Fruit fly (Drosophila melanogaster) whole organism, prepupa: ENCODE measurements around the gene scrib.

Experiments
- Blimp-1 ChIP-seq: fragments of 200-800 bp; sonication (Bioruptor generic); optimal IDR thresholded peaks from 3 replicates; lab custom pipeline; 2017; ENCODE audit warnings: missing biosample characterization, missing genetic modification characterization, mild to moderate bottlenecking, moderate library complexity, missing genetic modification reagents
- CG10631 ChIP-seq: fragments of 200-800 bp; sonication (Bioruptor generic); optimal IDR thresholded peaks from 2 replicates; lab custom pipeline; 2016; ENCODE audit warnings: missing biosample characterization, missing genetic modification characterization
- CG10669 ChIP-seq: fragments of 200-800 bp; sonication (Bioruptor generic); optimal IDR thresholded peaks from 3 replicates; lab custom pipeline; 2018; ENCODE audit warnings: missing biosample characterization, mild to moderate bottlenecking, missing genetic modification characterization, moderate library complexity
- CG11294 ChIP-seq: fragments of 200-800 bp; sonication (Bioruptor generic); IDR thresholded peaks from 2 replicates; pipeline ENCODE4 v1.3.6; 2022; ENCODE audit warnings: missing biosample characterization, missing genetic modification characterization
- CG11762 ChIP-seq: fragments of 200-800 bp; sonication (Bioruptor generic); optimal IDR thresholded peaks from 3 replicates; lab custom pipeline; 2016; ENCODE audit warnings: missing biosample characterization, missing genetic modification characterization; ENCODE audit not compliant: insufficient read depth
- CG11902 ChIP-seq: fragments of 200-800 bp; sonication (Bioruptor generic); optimal IDR thresholded peaks from 3 replicates; lab custom pipeline; 2016; ENCODE audit warnings: missing biosample characterization, missing genetic modification characterization
- CG15336 ChIP-seq: fragments of 200-800 bp; sonication (Bioruptor generic); IDR thresholded peaks from 2 replicates; pipeline ENCODE4 v1.3.6; 2022; ENCODE audit warnings: missing biosample characterization, missing genetic modification characterization
- CG1621 ChIP-seq: fragments of 200-800 bp; sonication (Bioruptor generic); optimal IDR thresholded peaks from 3 replicates; lab custom pipeline; 2018; ENCODE audit warnings: missing biosample characterization, mild to moderate bottlenecking, missing genetic modification characterization
- CG16779 ChIP-seq: fragments of 200-800 bp; sonication (Bioruptor generic); optimal IDR thresholded peaks from 3 replicates; lab custom pipeline; 2017; ENCODE audit warnings: missing biosample characterization, mild to moderate bottlenecking, missing genetic modification characterization
- CG3032 ChIP-seq: fragments of 200-800 bp; optimal IDR thresholded peaks from 2 replicates; lab custom pipeline; 2019; ENCODE audit warnings: missing biosample characterization, mild to moderate bottlenecking, missing genetic modification characterization, moderate library complexity
- CG32006 ChIP-seq: fragments of 200-800 bp; sonication (Bioruptor generic); optimal IDR thresholded peaks from 3 replicates; lab custom pipeline; 2017; ENCODE audit warnings: missing biosample characterization, mild to moderate bottlenecking, missing genetic modification characterization
- CG34406 ChIP-seq: fragments of 200-800 bp; sonication (Bioruptor generic); optimal IDR thresholded peaks from 3 replicates; lab custom pipeline; 2016; ENCODE audit warnings: missing biosample characterization, missing genetic modification characterization
- CG4318 ChIP-seq: fragments of 200-800 bp; sonication (Bioruptor generic); optimal IDR thresholded peaks from 3 replicates; lab custom pipeline; 2017; ENCODE audit warnings: missing biosample characterization, mild to moderate bottlenecking, missing genetic modification characterization
- CG6163 ChIP-seq: fragments of 200-800 bp; sonication (Bioruptor generic); IDR thresholded peaks from 3 replicates; pipeline ENCODE4 v1.3.6; 2022; ENCODE audit warnings: missing biosample characterization, missing genetic modification characterization
- CG6276 ChIP-seq: fragments of 200-800 bp; sonication (Bioruptor generic); optimal IDR thresholded peaks from 2 replicates; lab custom pipeline; 2017; ENCODE audit warnings: missing biosample characterization, mild to moderate bottlenecking, missing genetic modification characterization
- CG6792 ChIP-seq: fragments of 200-800 bp; sonication (Bioruptor generic); optimal IDR thresholded peaks from 3 replicates; lab custom pipeline; 2016; ENCODE audit warnings: missing biosample characterization, missing genetic modification characterization
- CG6808 ChIP-seq: fragments of 200-800 bp; sonication (Bioruptor generic); optimal IDR thresholded peaks from 3 replicates; lab custom pipeline; 2017; ENCODE audit warnings: missing biosample characterization, missing genetic modification characterization, mild to moderate bottlenecking, moderate library complexity, missing genetic modification reagents
- CG6854 ChIP-seq: fragments of 200-800 bp; sonication (Bioruptor generic); optimal IDR thresholded peaks from 2 replicates; lab custom pipeline; 2017; ENCODE audit warnings: missing biosample characterization, mild to moderate bottlenecking, missing genetic modification characterization
- CG7368 ChIP-seq: fragments of 200-800 bp; sonication (Bioruptor generic); optimal IDR thresholded peaks from 3 replicates; lab custom pipeline; 2016; ENCODE audit warnings: missing biosample characterization, missing genetic modification characterization
- CG8119 ChIP-seq: fragments of 200-800 bp; sonication (Bioruptor generic); IDR thresholded peaks from 3 replicates; pipeline ENCODE4 v1.3.6; 2022; ENCODE audit warnings: missing biosample characterization, missing genetic modification characterization
- CG8319 ChIP-seq: fragments of 200-800 bp; sonication (Bioruptor generic); optimal IDR thresholded peaks from 3 replicates; lab custom pipeline; 2016; ENCODE audit warnings: missing biosample characterization, missing genetic modification characterization
- CG9139 ChIP-seq: fragments of 200-800 bp; sonication (Bioruptor generic); optimal IDR thresholded peaks from 3 replicates; lab custom pipeline; 2017; ENCODE audit warnings: missing biosample characterization, mild to moderate bottlenecking, missing genetic modification characterization
- Eip75B ChIP-seq: fragments of 200-800 bp; sonication (Bioruptor generic); optimal IDR thresholded peaks from 3 replicates; lab custom pipeline; 2016; ENCODE audit warnings: missing biosample characterization, missing genetic modification characterization
- Eip78C ChIP-seq: fragments of 200-800 bp; sonication (Bioruptor generic); peaks from one replicate; lab custom pipeline; 2016; ENCODE audit warnings: missing biosample characterization, missing genetic modification characterization
- Eip93F ChIP-seq: fragments of 200-800 bp; sonication (Bioruptor generic); optimal IDR thresholded peaks from 2 replicates; lab custom pipeline; 2016; ENCODE audit warnings: missing biosample characterization, mild to moderate bottlenecking, missing genetic modification characterization
- Ets21C ChIP-seq: fragments of 200-800 bp; sonication (Bioruptor generic); optimal IDR thresholded peaks from 3 replicates; lab custom pipeline; 2016; ENCODE audit warnings: missing biosample characterization, missing genetic modification characterization
- Ets96B ChIP-seq: fragments of 200-800 bp; optimal IDR thresholded peaks from 2 replicates; lab custom pipeline; 2019; ENCODE audit warnings: missing biosample characterization, mild to moderate bottlenecking, missing genetic modification characterization, moderate library complexity
- Gug ChIP-seq: fragments of 200-800 bp; sonication (Bioruptor generic); IDR thresholded peaks from 2 replicates; pipeline ENCODE4 v1.3.6; 2022; ENCODE audit warnings: missing biosample characterization, missing genetic modification characterization
- Hr4 ChIP-seq: fragments of 200-800 bp; sonication (Bioruptor generic); optimal IDR thresholded peaks from 3 replicates; lab custom pipeline; 2016; ENCODE audit warnings: missing biosample characterization, missing genetic modification characterization
- Lpt ChIP-seq: fragments of 200-800 bp; sonication (Bioruptor generic); optimal IDR thresholded peaks from 3 replicates; lab custom pipeline; 2016; ENCODE audit warnings: missing biosample characterization, missing genetic modification characterization
- Met ChIP-seq: fragments of 200-800 bp; sonication (Bioruptor generic); optimal IDR thresholded peaks from 3 replicates; lab custom pipeline; 2016; ENCODE audit warnings: missing biosample characterization, missing genetic modification characterization
- OdsH ChIP-seq: fragments of 200-800 bp; sonication (Bioruptor generic); optimal IDR thresholded peaks from 3 replicates; lab custom pipeline; 2016; ENCODE audit warnings: missing biosample characterization, missing genetic modification characterization
- Sox102F ChIP-seq: fragments of 200-800 bp; sonication (Bioruptor generic); optimal IDR thresholded peaks from 2 replicates; lab custom pipeline; 2016; ENCODE audit warnings: missing biosample characterization, mild to moderate bottlenecking, missing genetic modification characterization
- Sox14 ChIP-seq: fragments of 200-800 bp; sonication (Bioruptor generic); optimal IDR thresholded peaks from 3 replicates; lab custom pipeline; 2016; ENCODE audit warnings: missing biosample characterization, missing genetic modification characterization
- Sox15 ChIP-seq: fragments of 200-800 bp; sonication (Bioruptor generic); optimal IDR thresholded peaks from 3 replicates; lab custom pipeline; 2016; ENCODE audit warnings: missing biosample characterization, missing genetic modification characterization
- acj6 ChIP-seq: fragments of 200-800 bp; sonication (Bioruptor generic); optimal IDR thresholded peaks from 3 replicates; lab custom pipeline; 2016; ENCODE audit warnings: missing biosample characterization, missing genetic modification characterization
- cyc ChIP-seq: fragments of 200-800 bp; sonication (Bioruptor generic); optimal IDR thresholded peaks from 3 replicates; lab custom pipeline; 2016; ENCODE audit warnings: missing biosample characterization, missing genetic modification characterization
- dac ChIP-seq: fragments of 200-800 bp; sonication (Bioruptor generic); optimal IDR thresholded peaks from 2 replicates; lab custom pipeline; 2017; ENCODE audit warnings: missing biosample characterization, mild to moderate bottlenecking, missing genetic modification characterization
- dsx ChIP-seq: fragments of 200-800 bp; optimal IDR thresholded peaks from 3 replicates; lab custom pipeline; 2019; ENCODE audit warnings: missing biosample characterization, mild to moderate bottlenecking, missing genetic modification characterization, moderate library complexity; ENCODE audit not compliant: poor library complexity, severe bottlenecking
- eg ChIP-seq: fragments of 200-800 bp; sonication (Bioruptor generic); IDR thresholded peaks from 3 replicates; pipeline ENCODE4 v1.3.6; 2022; ENCODE audit warnings: missing biosample characterization, missing genetic modification characterization
- esn ChIP-seq: fragments of 200-800 bp; sonication (Bioruptor generic); optimal IDR thresholded peaks from 2 replicates; lab custom pipeline; 2016; ENCODE audit warnings: missing biosample characterization, mild to moderate bottlenecking, missing genetic modification characterization, moderate library complexity
- fd59A ChIP-seq: fragments of 200-800 bp; sonication (Bioruptor generic); optimal IDR thresholded peaks from 2 replicates; lab custom pipeline; 2017; ENCODE audit warnings: missing biosample characterization, mild to moderate bottlenecking, missing genetic modification characterization, missing genetic modification reagents
- fkh ChIP-seq: fragments of 200-800 bp; sonication (Bioruptor generic); optimal IDR thresholded peaks from 3 replicates; lab custom pipeline; 2017; ENCODE audit warnings: missing biosample characterization, mild to moderate bottlenecking, missing genetic modification characterization, moderate library complexity
- lz ChIP-seq: fragments of 200-800 bp; sonication (Bioruptor generic); optimal IDR thresholded peaks from 3 replicates; lab custom pipeline; 2016; ENCODE audit warnings: missing biosample characterization, missing genetic modification characterization
- net ChIP-seq: fragments of 200-800 bp; sonication (Bioruptor generic); optimal IDR thresholded peaks from 3 replicates; lab custom pipeline; 2016; ENCODE audit warnings: missing biosample characterization, missing genetic modification characterization
- pdm3 ChIP-seq: fragments of 200-800 bp; sonication (Bioruptor generic); optimal IDR thresholded peaks from 3 replicates; lab custom pipeline; 2016; ENCODE audit warnings: missing biosample characterization, missing genetic modification characterization
- salr ChIP-seq, 2 experiments: fragments of 200-800 bp; sonication (Bioruptor generic); optimal IDR thresholded peaks; 3 replicates each; lab custom pipeline; 2016 to 2018; ENCODE audit warnings: missing biosample characterization in 2 of 2, missing genetic modification characterization in 2 of 2, mild to moderate bottlenecking in 1 of 2
- spab ChIP-seq: fragments of 200-800 bp; sonication (Bioruptor generic); optimal IDR thresholded peaks from 2 replicates; lab custom pipeline; 2017; ENCODE audit warnings: missing biosample characterization, mild to moderate bottlenecking, missing genetic modification characterization, missing genetic modification reagents
- ss ChIP-seq, 2 experiments: fragments of 200-800 bp; sonication (Bioruptor generic); optimal IDR thresholded peaks; 2 replicates in 1 of 2; 3 replicates in 1 of 2; lab custom pipeline; 2017 to 2018; ENCODE audit warnings: mild to moderate bottlenecking in 2 of 2, missing biosample characterization in 2 of 2, missing genetic modification characterization in 2 of 2, moderate library complexity in 1 of 2
- svp ChIP-seq: fragments of 200-800 bp; sonication (Bioruptor generic); peaks from one replicate; lab custom pipeline; 2016; ENCODE audit warnings: missing biosample characterization, missing genetic modification characterization
- topi ChIP-seq: fragments of 200-800 bp; sonication (Bioruptor generic); optimal IDR thresholded peaks from 3 replicates; lab custom pipeline; 2016; ENCODE audit warnings: missing biosample characterization, missing genetic modification characterization
- vri ChIP-seq: fragments of 200-800 bp; sonication (Bioruptor generic); optimal IDR thresholded peaks from 3 replicates; lab custom pipeline; 2016; ENCODE audit warnings: missing biosample characterization, mild to moderate bottlenecking, missing genetic modification characterization

Gene scrib

DNA sequence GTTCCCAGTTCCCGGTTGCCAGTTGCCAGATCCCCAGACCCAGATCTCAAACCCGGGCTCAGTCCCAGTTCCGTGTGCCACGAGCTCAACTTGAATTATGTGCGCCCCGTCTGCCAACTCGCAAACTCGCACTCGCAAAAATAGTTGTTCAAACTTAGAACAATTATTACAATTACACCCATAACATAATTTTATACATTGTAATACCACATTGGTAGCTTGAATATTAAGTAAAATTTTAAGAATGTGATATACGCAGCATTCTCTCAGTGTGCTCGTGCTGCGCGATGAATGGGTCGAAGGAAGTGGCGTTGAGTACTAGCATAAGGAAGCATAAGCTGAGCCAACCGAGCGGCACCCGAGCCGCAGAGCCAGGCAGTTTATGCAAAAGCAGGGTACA is 28.3 kb upstream of the scrib start:
- TF ChIP-seq Hr4 (GFP tag; lab: Kevin White, UChicago), result peak; percentile 31
- peak; percentile 12 for TF ChIP-seq CG9139 (GFP tag; lab: Kevin White, UChicago)
- TF ChIP-seq Ets21C (GFP tag; lab: Kevin White, UChicago), result peak; percentile 49
- TF ChIP-seq Sox15 (GFP tag; lab: Kevin White, UChicago), result peak; percentile 0
- 0 out of 3 replicates have a peak, but pooled peaks have one; percentile 32 for TF ChIP-seq eg (GFP tag; lab: Robert Waterston, UW)
- peak; percentile 51 for TF ChIP-seq CG15336 (GFP tag; lab: Robert Waterston, UW)
- no peak for TF ChIP-seq CG16779 (tag; lab: Kevin White, UChicago)
- peak; percentile 81 for TF ChIP-seq Met (GFP tag; lab: Kevin White, UChicago)
- TF ChIP-seq CG3032 (tag; lab: Kevin White, UChicago), result peak; percentile 56
- TF ChIP-seq CG6163, result peak; percentile 75; the same call in 2 of the 3 replicates
- no peak for TF ChIP-seq Blimp-1 (GFP tag; lab: Kevin White, UChicago)
- no peak for TF ChIP-seq fkh (GFP tag; lab: Kevin White, UChicago)
- TF ChIP-seq lz (GFP tag; lab: Kevin White, UChicago), result peak; percentile 65
- TF ChIP-seq acj6 (GFP tag; lab: Kevin White, UChicago), result peak; percentile 65
- no peak for TF ChIP-seq dac
- peak; percentile 92 for TF ChIP-seq Eip78C (GFP tag; lab: Kevin White, UChicago)
- TF ChIP-seq salr (GFP tag; optimal IDR thresholded peaks at IDR 0.05; lab: Kevin White, UChicago), result peak; percentile 37 to 52
- peak; percentile 62 for TF ChIP-seq CG10669 (GFP tag; lab: Kevin White, UChicago)
- TF ChIP-seq Eip75B (GFP tag; lab: Kevin White, UChicago), result peak; percentile 62
- no peak for TF ChIP-seq Eip93F (GFP tag; lab: Kevin White, UChicago)
- TF ChIP-seq Ets96B (tag; lab: Kevin White, UChicago), result peak; percentile 72
- peak; percentile 56 for TF ChIP-seq CG10631
- peak; percentile 29 for TF ChIP-seq net (GFP tag; lab: Kevin White, UChicago)
- peak; percentile 76 for TF ChIP-seq Sox102F
- TF ChIP-seq esn (GFP tag; lab: Kevin White, UChicago), result peak; percentile 79
- no peak for TF ChIP-seq Gug
- TF ChIP-seq CG6276, result no peak
- TF ChIP-seq CG4318 (GFP tag; lab: Kevin White, UChicago), result peak; percentile 36
- TF ChIP-seq CG1621 (tag; lab: Kevin White, UChicago), result peak; percentile 59
- no peak for TF ChIP-seq CG8319
- TF ChIP-seq dsx (GFP tag; lab: Kevin White, UChicago), result peak; percentile 79
- TF ChIP-seq CG11902 (GFP tag; lab: Kevin White, UChicago), result peak; percentile 37
- TF ChIP-seq topi (GFP tag; lab: Kevin White, UChicago), result peak; percentile 71
- TF ChIP-seq CG8119 (GFP tag; lab: Robert Waterston, UW), result peak; percentile 37; the same call in 1 of the 3 replicates
- TF ChIP-seq CG11762, result peak; percentile 25
- TF ChIP-seq fd59A, result peak; percentile 51
- TF ChIP-seq CG11294 (GFP tag; lab: Robert Waterston, UW), result no peak
- peak; percentile 65 for TF ChIP-seq pdm3 (GFP tag; lab: Kevin White, UChicago)
- TF ChIP-seq spab (GFP tag; lab: Kevin White, UChicago), result peak; percentile 40
- peak; percentile 71 for TF ChIP-seq Sox14 (GFP tag; lab: Kevin White, UChicago)
- TF ChIP-seq CG7368 (GFP tag; lab: Kevin White, UChicago), result peak; percentile 32
- TF ChIP-seq ss (GFP tag; optimal IDR thresholded peaks at IDR 0.05; lab: Kevin White, UChicago), result peak; percentile 63 to 67
- peak; percentile 20 for TF ChIP-seq Lpt (GFP tag; lab: Kevin White, UChicago)
- peak; percentile 38 for TF ChIP-seq CG34406 (GFP tag; lab: Kevin White, UChicago)
- TF ChIP-seq CG6792 (GFP tag; lab: Kevin White, UChicago), result peak; percentile 64
- TF ChIP-seq svp (GFP tag; lab: Kevin White, UChicago), result peak; percentile 88
- peak; percentile 64 for TF ChIP-seq cyc
- TF ChIP-seq OdsH, result peak; percentile 57
- peak; percentile 77 for TF ChIP-seq vri (GFP tag; lab: Kevin White, UChicago)
- TF ChIP-seq CG6854 (GFP tag; lab: Kevin White, UChicago), result no peak
- TF ChIP-seq CG32006 (GFP tag; lab: Kevin White, UChicago), result peak; percentile 38
- TF ChIP-seq CG6808 (GFP tag; lab: Kevin White, UChicago), result peak; percentile 48
